Worm (Caenorhabditis elegans): Measurements from ENCODE around the gene wdr-20.

- TF ChIP-seq ceh-34 (tag; optimal IDR thresholded peaks at IDR 0.05): no peak
- no peak for TF ChIP-seq hlh-30 (tag; optimal IDR thresholded peaks at IDR 0.05; ENCODE audit: insufficient read depth)
- TF ChIP-seq ref-2 (tag; optimal IDR thresholded peaks at IDR 0.05): no peak
- TF ChIP-seq elt-2 (tag; optimal IDR thresholded peaks at IDR 0.05): no peak
- no peak for TF ChIP-seq pqm-1 (tag; optimal IDR thresholded peaks at IDR 0.05)
Observed at ce11 chrV:10105412-10105811, 28.5 kb downstream of the wdr-20 start, which contains the start of gene C08B6.2.
